Fruit fly (Drosophila melanogaster) whole organism, pupa: ENCODE data around the gene CG13474.

Source experiments
- CG13204 ChIP-seq: fragments of 200-800 bp; sonication (Bioruptor generic); optimal IDR thresholded peaks from 2 replicates; lab custom pipeline; 2018; ENCODE audit warnings: missing biosample characterization, mild to moderate bottlenecking, missing genetic modification characterization, moderate library complexity
- CG32121 ChIP-seq: fragments of 200-800 bp; sonication (Bioruptor generic); IDR thresholded peaks from 2 replicates; pipeline ENCODE4 v1.3.6; 2022; ENCODE audit warnings: missing biosample characterization, missing genetic modification characterization
- CG4496 ChIP-seq: fragments of 200-800 bp; sonication (Bioruptor generic); IDR thresholded peaks from 3 replicates; pipeline ENCODE4 v1.3.6; 2022; ENCODE audit warnings: missing biosample characterization, missing genetic modification characterization
- EcR ChIP-seq: fragments of 200-800 bp; sonication (Bioruptor generic); optimal IDR thresholded peaks from 3 replicates; lab custom pipeline; 2019; ENCODE audit warnings: missing biosample characterization, missing genetic modification characterization, mild to moderate bottlenecking, moderate library complexity, missing genetic modification reagents
- fd96Ca ChIP-seq: fragments of 200-800 bp; sonication (Bioruptor generic); IDR thresholded peaks from 3 replicates; pipeline ENCODE4 v1.3.6; 2022; ENCODE audit warnings: missing biosample characterization, missing genetic modification characterization
- gl ChIP-seq: fragments of 200-800 bp; sonication (Bioruptor generic); optimal IDR thresholded peaks from 2 replicates; lab custom pipeline; 2018; ENCODE audit warnings: missing biosample characterization, mild to moderate bottlenecking, missing genetic modification characterization
- rn ChIP-seq: fragments of 200-800 bp; sonication (Bioruptor generic); IDR thresholded peaks from 2 replicates; pipeline ENCODE4 v1.3.6; 2022; ENCODE audit warnings: missing biosample characterization, missing genetic modification characterization

DNA sequence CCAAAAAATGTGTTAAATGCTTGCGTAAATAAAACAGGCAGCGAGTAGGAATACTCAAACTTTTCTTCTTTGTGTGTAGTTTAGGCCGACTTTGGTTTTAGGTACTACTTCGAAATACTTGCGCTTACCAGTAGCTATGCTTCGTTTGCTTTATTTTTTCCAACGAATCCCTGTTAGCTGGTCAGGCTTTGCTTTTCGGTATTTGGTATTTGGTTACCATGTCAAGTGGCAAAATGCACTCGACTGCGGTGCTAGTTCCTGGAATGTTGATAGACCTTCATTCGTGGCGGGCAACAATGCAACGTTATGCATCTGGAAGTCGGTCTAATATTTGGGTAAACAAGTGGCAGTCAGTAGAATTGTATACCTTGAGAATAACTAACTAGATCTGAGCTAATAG is 33.2 kb downstream of the CG13474 start:
- TF ChIP-seq rn (GFP tag; lab: Robert Waterston, UW), result no peak
- TF ChIP-seq fd96Ca (GFP tag; lab: Robert Waterston, UW), result no peak
- no peak for TF ChIP-seq CG13204
- no peak for TF ChIP-seq CG32121
- TF ChIP-seq EcR (GFP tag; lab: Kevin White, UChicago), result no peak
- TF ChIP-seq gl, result no peak
- TF ChIP-seq CG4496 (GFP tag; lab: Robert Waterston, UW), result no peak
